Worm (Caenorhabditis elegans): ENCODE measurements around the gene srw-142.

- TF ChIP-seq unc-62 (GFP tag; optimal IDR thresholded peaks at IDR 0.05) (no peak), gmeb-1 (tag; optimal IDR thresholded peaks at IDR 0.05) (no peak), unc-39 (tag; optimal IDR thresholded peaks at IDR 0.05) (no peak), aly-2 (tag; optimal IDR thresholded peaks at IDR 0.05) (no peak), ama-1 (optimal IDR thresholded peaks at IDR 0.05) (no peak), ztf-11 (tag; optimal IDR thresholded peaks at IDR 0.05) (no peak), egl-27 (tag; optimal IDR thresholded peaks at IDR 0.05) (no peak), ceh-82 (tag; optimal IDR thresholded peaks at IDR 0.05) (no peak), nhr-10 (tag; optimal IDR thresholded peaks at IDR 0.05) (no peak), ZK546.5 (tag; optimal IDR thresholded peaks at IDR 0.05) (no peak), sma-9 (GFP tag; optimal IDR thresholded peaks at IDR 0.05) (no peak), sma-9 (tag; optimal IDR thresholded peaks at IDR 0.05) (no peak), fos-1 (tag; optimal IDR thresholded peaks at IDR 0.05) (no peak), mab-5 (tag; optimal IDR thresholded peaks at IDR 0.05) (no peak), blmp-1 (tag; optimal IDR thresholded peaks at IDR 0.05; ENCODE audit: insufficient read depth) (no peak)
Observed at ce11 chrV:2931252-2931651, 26.9 kb downstream of the srw-142 start, which contains the start of gene C31B8.1.
